Worm (Caenorhabditis elegans) whole organism, L4 larva: ENCODE data around the gene hacl-1.
A peak's percentile ranks its signal among the peaks of the same experiment; 100 is the strongest.

ENCODE experiments used
- F10B5.3 ChIP-seq: sonication (generic microtip); optimal IDR thresholded peaks from 2 replicates; lab custom pipeline; 2016; ENCODE audit warnings: mild to moderate bottlenecking, missing genetic modification characterization, missing compliant biosample characterization
- F44E2.7 ChIP-seq: fragments of 200-800 bp; sonication (Bioruptor generic); IDR thresholded peaks from 2 replicates; pipeline ENCODE4 v2.1.2; 2022; ENCODE audit warnings: missing genetic modification characterization, missing compliant biosample characterization
- R02D3.7 ChIP-seq: fragments of 150-350 bp; sonication (generic microtip); optimal IDR thresholded peaks from 3 replicates; lab custom pipeline; 2014; ENCODE audit warnings: missing biosample characterization, missing genetic modification characterization
- T20F7.1 ChIP-seq: fragments of 200-800 bp; sonication (Bioruptor generic); optimal IDR thresholded peaks from 2 replicates; lab custom pipeline; 2018; ENCODE audit warnings: mild to moderate bottlenecking, missing genetic modification characterization, missing compliant biosample characterization
- Y105C5A.15 ChIP-seq: fragments of 200-800 bp; sonication (Bioruptor generic); IDR thresholded peaks from 2 replicates; pipeline ENCODE4 v1.3.6; 2022; ENCODE audit warnings: missing genetic modification characterization, missing compliant biosample characterization
- Y48G9A.11 ChIP-seq: fragments of 200-800 bp; sonication (Bioruptor generic); IDR thresholded peaks from 2 replicates; pipeline ENCODE4 v1.3.6; 2022; ENCODE audit warnings: missing genetic modification reagents, missing genetic modification characterization, missing compliant biosample characterization
- Y5F2A.4 ChIP-seq: fragments of 200-800 bp; sonication (Bioruptor generic); optimal IDR thresholded peaks from 2 replicates; lab custom pipeline; 2018; ENCODE audit warnings: mild to moderate bottlenecking, missing genetic modification characterization, missing compliant biosample characterization
- ZK337.2 ChIP-seq: fragments of 200-800 bp; sonication (Bioruptor generic); IDR thresholded peaks from 2 replicates; pipeline ENCODE4 v1.3.6; 2022; ENCODE audit warnings: missing genetic modification reagents, missing genetic modification characterization, missing compliant biosample characterization
- ZK546.5 ChIP-seq, 2 experiments: sonication (generic microtip); optimal IDR thresholded peaks; 2 replicates each; lab custom pipeline; 2017; ENCODE audit warnings: missing biosample characterization in 2 of 2, missing genetic modification characterization in 2 of 2
- aha-1 ChIP-seq: fragments of 150-350 bp; peaks from one replicate; lab custom pipeline; 2014; ENCODE audit warnings: missing biosample characterization, missing genetic modification characterization
- ama-1 ChIP-seq: fragments of 150-350 bp; optimal IDR thresholded peaks from 2 replicates; lab custom pipeline; 2014; ENCODE audit warnings: inconsistent platforms, mixed read lengths
- arid-1 ChIP-seq: fragments of 200-800 bp; sonication (Bioruptor generic); conservative IDR thresholded peaks from 2 replicates; pipeline ENCODE4 v1.3.6; 2022; ENCODE audit warnings: missing genetic modification reagents, missing genetic modification characterization, missing compliant biosample characterization
- attf-4 ChIP-seq: sonication (generic microtip); optimal IDR thresholded peaks from 3 replicates; lab custom pipeline; 2017; ENCODE audit warnings: missing biosample characterization, missing genetic modification characterization
- ceh-20 ChIP-seq: fragments of 200-800 bp; sonication (Bioruptor generic); IDR thresholded peaks from 2 replicates; pipeline ENCODE4 v1.3.6; 2022; ENCODE audit warnings: missing genetic modification reagents, missing genetic modification characterization, missing compliant biosample characterization
- ceh-28 ChIP-seq: fragments of 150-350 bp; optimal IDR thresholded peaks from 2 replicates; lab custom pipeline; 2014; ENCODE audit warnings: missing biosample characterization, missing genetic modification reagents, missing genetic modification characterization
- ceh-44 ChIP-seq: fragments of 200-800 bp; sonication (Bioruptor generic); IDR thresholded peaks from 2 replicates; pipeline ENCODE4 v1.3.6; 2022; ENCODE audit warnings: missing genetic modification reagents, missing genetic modification characterization, missing compliant biosample characterization
- ces-1 ChIP-seq: fragments of 150-350 bp; sonication (generic microtip); optimal IDR thresholded peaks from 4 replicates; lab custom pipeline; 2014; ENCODE audit warnings: missing biosample characterization, missing genetic modification reagents, missing genetic modification characterization
- daf-8 ChIP-seq: fragments of 200-800 bp; sonication (Bioruptor generic); IDR thresholded peaks from 2 replicates; pipeline ENCODE4 v1.3.6; 2022; ENCODE audit warnings: missing genetic modification characterization, missing compliant biosample characterization
- dmd-6 ChIP-seq: fragments of 200-800 bp; sonication (Bioruptor generic); IDR thresholded peaks from 2 replicates; pipeline ENCODE4 v1.3.6; 2022; ENCODE audit warnings: missing genetic modification reagents, missing genetic modification characterization, missing compliant biosample characterization
- dmd-8 ChIP-seq: fragments of 200-800 bp; sonication (Bioruptor generic); IDR thresholded peaks from 2 replicates; pipeline ENCODE4 v1.3.6; 2022; ENCODE audit warnings: missing genetic modification characterization, missing compliant biosample characterization
- dmd-9 ChIP-seq: fragments of 200-800 bp; sonication (Bioruptor generic); IDR thresholded peaks from 2 replicates; pipeline ENCODE4 v1.3.6; 2022; ENCODE audit warnings: missing genetic modification reagents, missing genetic modification characterization, missing compliant biosample characterization
- dve-1 ChIP-seq: sonication (generic microtip); optimal IDR thresholded peaks from 2 replicates; lab custom pipeline; 2017; ENCODE audit warnings: antibody characterized with exemption, mild to moderate bottlenecking, missing genetic modification characterization, missing compliant biosample characterization; ENCODE audit not compliant: insufficient read depth
- gei-8 ChIP-seq: fragments of 200-800 bp; sonication (Bioruptor generic); optimal IDR thresholded peaks from 2 replicates; lab custom pipeline; 2018; ENCODE audit warnings: mild to moderate bottlenecking, missing genetic modification characterization, missing compliant biosample characterization
- hlh-11 ChIP-seq: fragments of 200-800 bp; sonication (Bioruptor generic); optimal IDR thresholded peaks from 2 replicates; lab custom pipeline; 2018; ENCODE audit warnings: mild to moderate bottlenecking, missing genetic modification characterization, missing compliant biosample characterization
- hmg-1.1 ChIP-seq: fragments of 200-800 bp; sonication (Bioruptor generic); IDR thresholded peaks from 2 replicates; pipeline ENCODE4 v1.3.6; 2022; ENCODE audit warnings: missing genetic modification reagents, missing genetic modification characterization, missing compliant biosample characterization
- lin-29 ChIP-seq: fragments of 200-800 bp; sonication (Bioruptor generic); IDR thresholded peaks from 2 replicates; pipeline ENCODE4 v1.3.6; 2022; ENCODE audit warnings: missing genetic modification reagents, missing genetic modification characterization, missing compliant biosample characterization
- lin-38 ChIP-seq: fragments of 200-800 bp; sonication (Bioruptor generic); IDR thresholded peaks from 2 replicates; pipeline ENCODE4 v1.3.6; 2022; ENCODE audit warnings: missing genetic modification reagents, missing genetic modification characterization, missing compliant biosample characterization
- lsy-2 ChIP-seq, 2 experiments: fragments of 150-350 bp in 1 of 2; sonication (generic microtip) in 1 of 2; optimal IDR thresholded peaks; 2 replicates each; lab custom pipeline; 2014 to 2017; ENCODE audit warnings: missing biosample characterization in 2 of 2, missing genetic modification characterization in 2 of 2
- madf-5 ChIP-seq, 2 experiments: fragments of 200-800 bp; sonication (Bioruptor generic); IDR thresholded peaks; 2 replicates each; pipeline ENCODE4 v1.3.6; 2022; ENCODE audit warnings: missing compliant biosample characterization in 2 of 2, missing genetic modification characterization in 2 of 2
- mep-1 ChIP-seq: fragments of 150-350 bp; sonication (generic microtip); optimal IDR thresholded peaks from 3 replicates; lab custom pipeline; 2014; ENCODE audit warnings: missing biosample characterization, missing genetic modification characterization
- mxl-3 ChIP-seq: fragments of 200-800 bp; sonication (Bioruptor generic); optimal IDR thresholded peaks from 2 replicates; lab custom pipeline; 2018; ENCODE audit warnings: mild to moderate bottlenecking, missing genetic modification characterization, missing compliant biosample characterization
- nhr-10 ChIP-seq: fragments of 150-350 bp; optimal IDR thresholded peaks from 2 replicates; lab custom pipeline; 2014; ENCODE audit warnings: missing biosample characterization, missing genetic modification characterization
- nhr-11 ChIP-seq: fragments of 150-350 bp; optimal IDR thresholded peaks from 2 replicates; lab custom pipeline; 2014; ENCODE audit warnings: missing biosample characterization, missing genetic modification characterization
- nhr-111 ChIP-seq: fragments of 200-800 bp; sonication (Bioruptor generic); optimal IDR thresholded peaks from 2 replicates; lab custom pipeline; 2018; ENCODE audit warnings: mild to moderate bottlenecking, missing genetic modification characterization, missing compliant biosample characterization
- nhr-237 ChIP-seq: sonication (generic microtip); optimal IDR thresholded peaks from 2 replicates; lab custom pipeline; 2017; ENCODE audit warnings: missing biosample characterization, missing genetic modification characterization
- nhr-25 ChIP-seq: sonication (generic microtip); optimal IDR thresholded peaks from 2 replicates; lab custom pipeline; 2017; ENCODE audit warnings: missing genetic modification characterization, mild to moderate bottlenecking, missing compliant biosample characterization, antibody characterized with exemption, moderate library complexity, borderline replicate concordance; ENCODE audit not compliant: insufficient read depth
- nhr-28 ChIP-seq: fragments of 150-350 bp; optimal IDR thresholded peaks from 2 replicates; lab custom pipeline; 2014; ENCODE audit warnings: missing biosample characterization, missing genetic modification characterization
- nhr-77 ChIP-seq: fragments of 150-350 bp; optimal IDR thresholded peaks from 2 replicates; lab custom pipeline; 2014; ENCODE audit warnings: missing biosample characterization, missing genetic modification characterization
- php-3 ChIP-seq: fragments of 200-800 bp; sonication (Bioruptor generic); IDR thresholded peaks from 2 replicates; pipeline ENCODE4 v1.3.6; 2022; ENCODE audit warnings: missing genetic modification reagents, missing genetic modification characterization, missing compliant biosample characterization
- pqm-1 ChIP-seq: sonication (generic microtip); optimal IDR thresholded peaks from 2 replicates; lab custom pipeline; 2017; ENCODE audit warnings: missing biosample characterization, missing genetic modification characterization
- saeg-2 ChIP-seq: fragments of 200-800 bp; sonication (Bioruptor generic); IDR thresholded peaks from 2 replicates; pipeline ENCODE4 v1.3.6; 2022; ENCODE audit warnings: missing genetic modification reagents, missing genetic modification characterization, missing compliant biosample characterization
- set-16 ChIP-seq: fragments of 200-800 bp; sonication (Bioruptor generic); IDR thresholded peaks from 2 replicates; pipeline ENCODE4 v1.3.6; 2022; ENCODE audit warnings: missing genetic modification reagents, missing genetic modification characterization, missing compliant biosample characterization
- skn-1 ChIP-seq: fragments of 150-350 bp; optimal IDR thresholded peaks from 2 replicates; lab custom pipeline; 2014; ENCODE audit warnings: missing biosample characterization, missing genetic modification characterization
- snpc-4 ChIP-seq: fragments of 150-350 bp; optimal IDR thresholded peaks from 2 replicates; lab custom pipeline; 2014; ENCODE audit warnings: missing biosample characterization, missing genetic modification characterization
- spr-3 ChIP-seq: fragments of 200-800 bp; sonication (Bioruptor generic); optimal IDR thresholded peaks from 2 replicates; lab custom pipeline; 2018; ENCODE audit warnings: mild to moderate bottlenecking, missing genetic modification characterization, missing compliant biosample characterization
- vab-7 ChIP-seq: fragments of 200-800 bp; sonication (Bioruptor generic); IDR thresholded peaks from 2 replicates; pipeline ENCODE4 v1.3.6; 2022; ENCODE audit warnings: missing genetic modification reagents, missing genetic modification characterization, missing compliant biosample characterization
- zag-1 ChIP-seq: fragments of 150-350 bp; optimal IDR thresholded peaks from 2 replicates; lab custom pipeline; 2014; ENCODE audit warnings: missing biosample characterization, missing genetic modification characterization
- zfp-2 ChIP-seq: sonication (generic microtip); optimal IDR thresholded peaks from 2 replicates; lab custom pipeline; 2016; ENCODE audit warnings: mild to moderate bottlenecking, missing genetic modification characterization, missing compliant biosample characterization
- zip-11 ChIP-seq: fragments of 200-800 bp; sonication (Bioruptor generic); IDR thresholded peaks from 2 replicates; pipeline ENCODE4 v1.3.6; 2022; ENCODE audit warnings: missing genetic modification characterization, missing compliant biosample characterization

Gene hacl-1

ce11 chrII:11476410-11476809 lies 16.4 kb downstream of the hacl-1 start, which contains the start of gene W02B12.16:
TSS of gene W02B12.16 (minus strand) at chrII:11476510.
- no peak for TF ChIP-seq gei-8 (GFP tag; lab: Kevin White, UChicago)
- TF ChIP-seq mep-1 (tag; lab: Kevin White, UChicago): no peak
- TF ChIP-seq nhr-77 (tag; lab: Kevin White, UChicago): no peak
- TF ChIP-seq ama-1: no peak
- TF ChIP-seq snpc-4: no peak
- TF ChIP-seq R02D3.7: no peak
- TF ChIP-seq nhr-25 (tag; lab: Kevin White, UChicago): no peak
- no peak for TF ChIP-seq madf-5 (GFP tag; IDR thresholded peaks at IDR 0.05; lab: Robert Waterston, UW)
- no peak for TF ChIP-seq saeg-2 (GFP tag; lab: Robert Waterston, UW)
- TF ChIP-seq mxl-3 (GFP tag; lab: Kevin White, UChicago): no peak
- no peak for TF ChIP-seq aha-1 (tag; lab: Kevin White, UChicago)
- no peak for TF ChIP-seq ces-1 (GFP tag; lab: Kevin White, UChicago)
- TF ChIP-seq F44E2.7: no peak
- TF ChIP-seq vab-7 (GFP tag; lab: Robert Waterston, UW): no peak
- TF ChIP-seq ZK546.5 (tag; optimal IDR thresholded peaks at IDR 0.05; lab: Kevin White, UChicago): no peak
- TF ChIP-seq Y5F2A.4 (GFP tag; lab: Kevin White, UChicago): no peak
- TF ChIP-seq nhr-10 (tag; lab: Kevin White, UChicago): no peak
- TF ChIP-seq nhr-11 (tag; lab: Kevin White, UChicago): no peak
- no peak for TF ChIP-seq zip-11 (GFP tag; lab: Robert Waterston, UW)
- no peak for TF ChIP-seq pqm-1 (tag; lab: Kevin White, UChicago)

DNA sequence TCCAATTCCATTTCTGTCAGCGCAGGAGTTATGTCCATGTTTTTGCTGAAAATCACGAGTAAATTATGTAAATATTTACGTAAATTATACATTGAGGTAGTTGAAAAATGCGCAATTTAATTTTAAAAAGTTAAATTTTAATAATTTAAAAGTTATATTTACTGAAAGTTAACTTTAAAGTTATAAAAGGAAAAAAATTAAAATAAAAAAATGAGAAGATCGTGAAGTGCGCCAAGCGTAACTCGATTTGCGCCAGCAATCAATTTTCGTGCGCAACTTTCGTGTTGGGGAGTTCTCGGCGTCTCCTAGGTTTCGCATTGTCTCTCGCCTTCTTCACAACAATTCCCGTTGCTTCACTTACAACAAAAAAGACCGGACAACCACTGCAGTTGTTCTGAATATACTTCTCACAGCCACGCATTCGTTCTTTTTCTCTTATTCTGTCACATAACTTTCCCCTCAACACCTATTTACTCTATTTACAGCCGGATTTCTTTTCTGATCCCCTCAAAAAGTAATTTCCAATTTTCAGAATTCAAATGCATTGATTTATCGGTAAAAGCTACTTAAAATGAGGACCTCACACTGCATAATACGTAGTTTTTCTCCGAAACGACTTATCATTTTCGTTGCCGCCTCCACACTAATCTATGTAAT lies 19.1 kb downstream of the hacl-1 start, which contains the start of the genes metl-1 and W02B12.11:
TSS of gene metl-1 (minus strand) at position 51 of the 657 bp plus-strand sequence.
TSS of gene W02B12.11 (plus strand) at position 337 of the 657 bp plus-strand sequence.
- TF ChIP-seq Y105C5A.15 (GFP tag; lab: Robert Waterston, UW) (no peak), ceh-28 (tag; lab: Kevin White, UChicago) (no peak), ceh-20 (GFP tag; lab: Robert Waterston, UW) (no peak), skn-1 (tag; lab: Kevin White, UChicago) (no peak), snpc-4 (no peak), lin-29 (peak; percentile 71; the same call in 1 of the 2 replicates), spr-3 (GFP tag; lab: Kevin White, UChicago) (peak; percentile 71), hmg-1.1 (GFP tag; lab: Robert Waterston, UW) (peak; percentile 87), nhr-10 (tag; lab: Kevin White, UChicago) (no peak), dve-1 (peak; percentile 88), F10B5.3 (peak; percentile 53), lin-38 (GFP tag; lab: Robert Waterston, UW) (peak; percentile 88), nhr-237 (tag; lab: Kevin White, UChicago) (no peak), lsy-2 (tag; optimal IDR thresholded peaks at IDR 0.05; lab: Kevin White, UChicago) (peak; percentile 52 to 90), T20F7.1 (GFP tag; lab: Kevin White, UChicago) (no peak), set-16 (GFP tag; lab: Robert Waterston, UW) (peak; percentile 32; the same call in 1 of the 2 replicates), ces-1 (GFP tag; lab: Kevin White, UChicago) (no peak), ZK337.2 (GFP tag; lab: Robert Waterston, UW) (no peak), dmd-8 (GFP tag; lab: Robert Waterston, UW) (no peak), dmd-6 (GFP tag; lab: Robert Waterston, UW) (peak; percentile 74), daf-8 (GFP tag; lab: Robert Waterston, UW) (no peak), aha-1 (tag; lab: Kevin White, UChicago) (peak; percentile 31), Y48G9A.11 (GFP tag; lab: Robert Waterston, UW) (peak; percentile 47; the same call in 1 of the 2 replicates), zfp-2 (tag; lab: Kevin White, UChicago) (no peak), nhr-28 (no peak), php-3 (GFP tag; lab: Robert Waterston, UW) (peak; percentile 37; the same call in 1 of the 2 replicates), ceh-44 (GFP tag; lab: Robert Waterston, UW) (no peak), zag-1 (no peak), ama-1 (peak; percentile 25), dmd-9 (no peak), mxl-3 (GFP tag; lab: Kevin White, UChicago) (peak; percentile 24), vab-7 (GFP tag; lab: Robert Waterston, UW) (no peak), hlh-11 (tag; lab: Kevin White, UChicago) (peak; percentile 83), arid-1 (GFP tag; lab: Robert Waterston, UW) (peak; percentile 75), attf-4 (tag; lab: Kevin White, UChicago) (no peak), nhr-111 (GFP tag; lab: Kevin White, UChicago) (no peak)
